Worm (Caenorhabditis elegans): Measurements from ENCODE around the gene ZC443.7.

ce11 chrV:12824777-12825176, 18.5 kb downstream of the ZC443.7 start, which contains the start of gene ugt-16:
- no peak for TF ChIP-seq him-1 (tag; optimal IDR thresholded peaks at IDR 0.05)
- no peak for TF ChIP-seq dao-5 (tag; optimal IDR thresholded peaks at IDR 0.05)
- no peak for TF ChIP-seq W03F9.2 (tag; optimal IDR thresholded peaks at IDR 0.05)
